Fruit fly (Drosophila melanogaster): ENCODE results near the gene ab.

DNA sequence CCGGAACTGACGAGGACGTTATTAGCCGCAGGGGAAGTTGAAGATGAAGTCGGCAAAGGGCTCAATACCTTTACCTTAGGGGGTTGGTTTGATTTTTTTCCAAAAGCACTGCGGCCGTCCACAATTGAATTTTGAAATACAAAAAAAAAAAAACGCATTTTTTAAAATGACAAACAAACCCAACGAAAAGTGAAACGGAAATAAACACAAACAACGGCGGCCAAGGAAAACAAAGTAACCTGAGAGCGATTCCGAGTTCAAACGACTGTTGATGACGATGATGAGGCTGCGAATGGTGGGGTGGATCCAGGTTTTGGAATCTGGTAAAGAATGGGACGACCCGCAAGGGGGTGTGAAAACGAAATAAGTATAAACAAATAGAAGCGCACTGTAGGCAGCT lies 86.0 kb downstream of the ab start:
- no peak for TF ChIP-seq CG5204 (GFP tag; optimal IDR thresholded peaks at IDR 0.05)
- no peak for TF ChIP-seq Mnt (GFP tag; optimal IDR thresholded peaks at IDR 0.05)

Data from whole organism, adult.